Worm (Caenorhabditis elegans) whole organism, L1 larva: ENCODE measurements around the gene atgl-1.

Source experiments
- C16A3.4 ChIP-seq: fragments of 150-350 bp; optimal IDR thresholded peaks from 2 replicates; lab custom pipeline; 2014; ENCODE audit warnings: missing biosample characterization, missing genetic modification characterization
- aha-1 ChIP-seq: fragments of 150-350 bp; optimal IDR thresholded peaks from 2 replicates; lab custom pipeline; 2014; ENCODE audit warnings: missing biosample characterization, missing genetic modification characterization
- ama-1 ChIP-seq: fragments of 150-350 bp; optimal IDR thresholded peaks from 2 replicates; lab custom pipeline; 2014
- blmp-1 ChIP-seq: fragments of 150-350 bp; optimal IDR thresholded peaks from 2 replicates; lab custom pipeline; 2014; ENCODE audit warnings: missing biosample characterization, missing genetic modification characterization
- ceh-90 ChIP-seq: sonication (generic microtip); optimal IDR thresholded peaks from 2 replicates; lab custom pipeline; 2016; ENCODE audit warnings: missing genetic modification characterization, missing compliant biosample characterization
- ces-1 ChIP-seq: fragments of 150-350 bp; optimal IDR thresholded peaks from 2 replicates; lab custom pipeline; 2014; ENCODE audit warnings: missing biosample characterization, missing genetic modification reagents, missing genetic modification characterization
- dpl-1 ChIP-seq, 3 experiments: fragments of 150-350 bp in 2 of 3; sonication (generic microtip) in 1 of 3; optimal IDR thresholded peaks; 2 replicates each; lab custom pipeline; 2014 to 2017; ENCODE audit warnings: missing biosample characterization in 3 of 3, missing genetic modification characterization in 3 of 3, missing genetic modification reagents in 3 of 3
- efl-1 ChIP-seq, 4 experiments: fragments of 150-350 bp; optimal IDR thresholded peaks in 3 of 4; peaks in 1 of 4; 1 replicate in 1 of 4; 2 replicates in 3 of 4; lab custom pipeline; 2014; ENCODE audit warnings: missing biosample characterization in 2 of 4, missing genetic modification characterization in 2 of 4, missing genetic modification reagents in 2 of 4
- egl-13 ChIP-seq: sonication (generic microtip); optimal IDR thresholded peaks from 2 replicates; lab custom pipeline; 2016; ENCODE audit warnings: missing genotype, missing genetic modification reagents, missing genetic modification characterization, missing compliant biosample characterization
- elt-2 ChIP-seq: sonication (generic microtip); optimal IDR thresholded peaks from 2 replicates; lab custom pipeline; 2016; ENCODE audit warnings: missing genetic modification characterization, mild to moderate bottlenecking, inconsistent platforms, missing compliant biosample characterization, missing genetic modification reagents
- elt-3 ChIP-seq, 6 experiments: fragments of 150-350 bp in 1 of 6; sonication (generic microtip); optimal IDR thresholded peaks; 2 replicates each; lab custom pipeline; 2017 to 2018; ENCODE audit warnings: missing biosample characterization in 6 of 6, missing genetic modification characterization in 6 of 6, inconsistent platforms in 1 of 6
- fkh-4 ChIP-seq: sonication (generic microtip); optimal IDR thresholded peaks from 2 replicates; lab custom pipeline; 2016; ENCODE audit warnings: missing compliant biosample characterization, missing genetic modification characterization, borderline replicate concordance
- grh-1 ChIP-seq: fragments of 200-800 bp; sonication (Bioruptor generic); IDR thresholded peaks from 2 replicates; pipeline ENCODE4 v1.3.6; 2022; ENCODE audit warnings: missing genetic modification reagents, missing genetic modification characterization, missing compliant biosample characterization
- lin-13 ChIP-seq: fragments of 150-350 bp; optimal IDR thresholded peaks from 2 replicates; lab custom pipeline; 2014; ENCODE audit warnings: missing biosample characterization, missing genetic modification reagents, missing genetic modification characterization
- lin-14 ChIP-seq: fragments of 200-800 bp; sonication (Bioruptor generic); optimal IDR thresholded peaks from 2 replicates; lab custom pipeline; 2018; ENCODE audit warnings: mild to moderate bottlenecking, missing genetic modification characterization, moderate library complexity, missing compliant biosample characterization
- lin-35 ChIP-seq, 2 experiments: fragments of 150-350 bp; optimal IDR thresholded peaks; 2 replicates each; lab custom pipeline; 2014; ENCODE audit warnings: missing biosample characterization in 2 of 2, missing genetic modification characterization in 2 of 2, missing genetic modification reagents in 2 of 2
- lsy-2 ChIP-seq, 2 experiments: fragments of 150-350 bp; optimal IDR thresholded peaks; 2 replicates each; lab custom pipeline; 2014; ENCODE audit warnings: missing biosample characterization in 2 of 2, missing genetic modification characterization in 2 of 2
- mdl-1 ChIP-seq, 2 experiments: fragments of 150-350 bp; optimal IDR thresholded peaks; 2 replicates each; lab custom pipeline; 2014 to 2017; ENCODE audit warnings: missing biosample characterization in 2 of 2, missing genetic modification characterization in 2 of 2, inconsistent platforms in 1 of 2
- mef-2 ChIP-seq: fragments of 150-350 bp; optimal IDR thresholded peaks from 2 replicates; lab custom pipeline; 2014; ENCODE audit warnings: missing biosample characterization, missing genetic modification characterization
- mep-1 ChIP-seq: fragments of 150-350 bp; optimal IDR thresholded peaks from 2 replicates; lab custom pipeline; 2014; ENCODE audit warnings: missing biosample characterization, missing genetic modification characterization
- nhr-11 ChIP-seq: fragments of 150-350 bp; optimal IDR thresholded peaks from 2 replicates; lab custom pipeline; 2014; ENCODE audit warnings: missing biosample characterization, missing genetic modification characterization
- nhr-12 ChIP-seq: sonication (generic microtip); optimal IDR thresholded peaks from 2 replicates; lab custom pipeline; 2017; ENCODE audit warnings: missing biosample characterization, missing genetic modification characterization
- nhr-19 ChIP-seq: fragments of 200-800 bp; sonication (Bioruptor generic); conservative IDR thresholded peaks from 2 replicates; pipeline ENCODE4 v1.3.6; 2022; ENCODE audit warnings: missing genetic modification characterization, missing compliant biosample characterization
- nhr-20 ChIP-seq: sonication (generic microtip); optimal IDR thresholded peaks from 2 replicates; lab custom pipeline; 2016; ENCODE audit warnings: mild to moderate bottlenecking, missing genetic modification characterization, missing compliant biosample characterization
- nhr-71 ChIP-seq: sonication (generic microtip); optimal IDR thresholded peaks from 2 replicates; lab custom pipeline; 2016; ENCODE audit warnings: mild to moderate bottlenecking, missing genetic modification characterization, moderate library complexity, missing compliant biosample characterization
- nhr-76 ChIP-seq: sonication (generic microtip); optimal IDR thresholded peaks from 2 replicates; lab custom pipeline; 2017; ENCODE audit warnings: missing biosample characterization, missing genetic modification characterization
- nhr-85 ChIP-seq: sonication (generic microtip); peaks from one replicate; lab custom pipeline; 2016; ENCODE audit warnings: missing genetic modification characterization, inconsistent platforms, missing compliant biosample characterization
- nhr-90 ChIP-seq: sonication (generic microtip); optimal IDR thresholded peaks from 2 replicates; lab custom pipeline; 2016; ENCODE audit warnings: mild to moderate bottlenecking, missing genetic modification characterization, missing compliant biosample characterization; ENCODE audit not compliant: poor library complexity
- pag-3 ChIP-seq: sonication (generic microtip); optimal IDR thresholded peaks from 2 replicates; lab custom pipeline; 2017; ENCODE audit warnings: missing genetic modification characterization, mild to moderate bottlenecking, missing compliant biosample characterization, antibody characterized with exemption, borderline replicate concordance; ENCODE audit not compliant: insufficient read depth
- rnt-1 ChIP-seq: sonication (generic microtip); optimal IDR thresholded peaks from 2 replicates; lab custom pipeline; 2016; ENCODE audit warnings: mild to moderate bottlenecking, missing genetic modification characterization, moderate library complexity, missing compliant biosample characterization
- snu-23 ChIP-seq: sonication (generic microtip); optimal IDR thresholded peaks from 2 replicates; lab custom pipeline; 2016; ENCODE audit warnings: missing genetic modification characterization, missing compliant biosample characterization
- sup-37 ChIP-seq: fragments of 200-800 bp; sonication (Bioruptor generic); optimal IDR thresholded peaks from 2 replicates; lab custom pipeline; 2018; ENCODE audit warnings: mild to moderate bottlenecking, missing genetic modification characterization, missing compliant biosample characterization
- swsn-7 ChIP-seq: sonication (generic microtip); optimal IDR thresholded peaks from 2 replicates; lab custom pipeline; 2016; ENCODE audit warnings: missing genetic modification characterization, missing compliant biosample characterization
- tbx-2 ChIP-seq: sonication (generic microtip); optimal IDR thresholded peaks from 2 replicates; lab custom pipeline; 2016; ENCODE audit warnings: missing genetic modification characterization, missing compliant biosample characterization
- tlp-1 ChIP-seq: fragments of 150-350 bp; optimal IDR thresholded peaks from 2 replicates; lab custom pipeline; 2014; ENCODE audit warnings: missing biosample characterization, missing genetic modification characterization
- unc-130 ChIP-seq: fragments of 150-350 bp; optimal IDR thresholded peaks from 2 replicates; lab custom pipeline; 2017; ENCODE audit warnings: missing biosample characterization, missing genetic modification characterization, inconsistent platforms
- unc-30 ChIP-seq: sonication (generic microtip); optimal IDR thresholded peaks from 2 replicates; lab custom pipeline; 2017; ENCODE audit warnings: missing biosample characterization, missing genetic modification characterization
- unc-86 ChIP-seq: sonication (generic microtip); optimal IDR thresholded peaks from 2 replicates; lab custom pipeline; 2016; ENCODE audit warnings: missing genetic modification characterization, missing compliant biosample characterization
- zip-4 ChIP-seq: fragments of 200-800 bp; sonication (Bioruptor generic); optimal IDR thresholded peaks from 2 replicates; lab custom pipeline; 2018; ENCODE audit warnings: mild to moderate bottlenecking, missing genetic modification characterization, moderate library complexity, missing compliant biosample characterization
- ztf-11 ChIP-seq, 2 experiments: sonication (generic microtip); optimal IDR thresholded peaks; 2 replicates each; lab custom pipeline; 2016 to 2017; ENCODE audit warnings: missing genetic modification characterization in 2 of 2, missing biosample characterization in 1 of 2, missing compliant biosample characterization in 1 of 2
- ztf-4 ChIP-seq: fragments of 150-350 bp; optimal IDR thresholded peaks from 2 replicates; lab custom pipeline; 2014; ENCODE audit warnings: missing biosample characterization, missing genetic modification characterization

Gene atgl-1

DNA sequence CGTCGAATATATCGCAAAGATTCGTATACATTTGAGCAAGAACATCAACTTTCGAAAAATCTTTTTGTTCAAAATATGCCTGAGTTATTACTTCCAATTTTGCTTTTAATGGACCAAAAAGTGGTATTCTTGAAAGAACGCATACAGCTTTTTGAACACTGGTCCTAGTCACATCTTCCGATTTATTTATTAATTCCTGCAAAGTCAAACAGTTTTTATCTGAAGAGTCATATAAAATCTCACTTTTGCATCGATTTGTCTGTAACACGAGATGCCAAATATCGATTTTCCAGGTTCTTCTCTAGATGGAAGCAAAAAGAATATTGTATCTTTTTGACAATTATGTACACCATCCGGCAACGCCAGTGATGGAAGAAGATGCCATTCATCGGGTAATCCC lies 30.6 kb upstream of the atgl-1 start:
- TF ChIP-seq tlp-1 = no peak
- TF ChIP-seq egl-13 (tag; lab: Kevin White, UChicago) = no peak
- no peak for TF ChIP-seq efl-1 (optimal IDR thresholded peaks at IDR 0.05; lab: Kevin White, UChicago)
- TF ChIP-seq efl-1 (GFP tag; optimal IDR thresholded peaks at IDR 0.05 in 1 of 2; lab: Kevin White, UChicago) = peak in 1 of 2 experiments; percentile 12
- TF ChIP-seq nhr-76 (tag; lab: Kevin White, UChicago) = no peak
- TF ChIP-seq unc-86 = no peak
- TF ChIP-seq nhr-12 = no peak
- TF ChIP-seq dpl-1 (GFP tag; optimal IDR thresholded peaks at IDR 0.05; lab: Kevin White, UChicago) = no peak
- no peak for TF ChIP-seq fkh-4 (tag; lab: Kevin White, UChicago)
- TF ChIP-seq grh-1 (GFP tag; lab: Robert Waterston, UW) = no peak

DNA sequence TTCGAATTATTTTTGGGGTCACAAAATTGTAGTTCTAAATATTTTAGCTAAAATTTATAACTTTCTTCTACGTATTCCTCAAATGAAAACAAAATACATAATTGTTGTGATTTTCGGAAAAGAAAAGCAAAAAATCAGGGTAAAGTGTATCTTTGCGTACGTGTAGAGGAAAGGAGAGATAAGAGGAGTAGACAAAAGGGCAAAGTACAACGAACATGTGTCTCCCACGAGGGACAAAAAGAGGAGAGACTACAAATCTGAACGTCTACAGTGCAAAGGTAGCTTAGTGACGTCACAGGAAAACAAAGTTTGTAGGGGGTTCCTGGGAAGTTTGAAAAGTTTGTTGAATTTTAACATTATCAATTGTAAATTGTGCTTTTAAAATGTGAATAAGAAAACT lies 28.3 kb upstream of the atgl-1 start:
- TF ChIP-seq nhr-19 (GFP tag; lab: Robert Waterston, UW) (peak; percentile 55), mep-1 (tag; lab: Kevin White, UChicago) (peak; percentile 48), zip-4 (GFP tag; lab: Kevin White, UChicago) (no peak), mef-2 (tag; lab: Kevin White, UChicago) (no peak), sup-37 (GFP tag; lab: Kevin White, UChicago) (no peak), nhr-11 (peak; percentile 34), ztf-4 (tag; lab: Kevin White, UChicago) (peak; percentile 62), efl-1 (optimal IDR thresholded peaks at IDR 0.05; lab: Kevin White, UChicago) (peak in 1 of 2 experiments; percentile 1), efl-1 (GFP tag; optimal IDR thresholded peaks at IDR 0.05 in 1 of 2; lab: Kevin White, UChicago) (no peak), ceh-90 (tag; lab: Kevin White, UChicago) (no peak), lin-14 (peak; percentile 76), nhr-85 (peak; percentile 78), aha-1 (tag; lab: Kevin White, UChicago) (no peak), elt-3 (tag; optimal IDR thresholded peaks at IDR 0.05; lab: Kevin White, UChicago) (peak in 1 of 6 experiments; percentile 49), ama-1 (lab: Kevin White, UChicago) (no peak), nhr-71 (tag; lab: Kevin White, UChicago) (peak; percentile 67), blmp-1 (tag; lab: Kevin White, UChicago) (peak; percentile 69), ces-1 (GFP tag; lab: Kevin White, UChicago) (no peak), unc-30 (tag; lab: Kevin White, UChicago) (no peak), C16A3.4 (tag; lab: Kevin White, UChicago) (peak; percentile 16), mdl-1 (tag; optimal IDR thresholded peaks at IDR 0.05; lab: Kevin White, UChicago) (peak in 1 of 2 experiments; percentile 66), dpl-1 (GFP tag; optimal IDR thresholded peaks at IDR 0.05; lab: Kevin White, UChicago) (peak in 2 of 3 experiments; percentile 17 to 36), nhr-20 (tag; lab: Kevin White, UChicago) (peak; percentile 77), unc-130 (tag; lab: Kevin White, UChicago) (no peak), rnt-1 (tag; lab: Kevin White, UChicago) (peak; percentile 51), lsy-2 (tag; optimal IDR thresholded peaks at IDR 0.05; lab: Kevin White, UChicago) (peak in 1 of 2 experiments; percentile 32), pag-3 (tag; lab: Kevin White, UChicago) (no peak), swsn-7 (tag; lab: Kevin White, UChicago) (no peak), ztf-11 (tag; optimal IDR thresholded peaks at IDR 0.05; lab: Kevin White, UChicago) (no peak), lin-13 (GFP tag; lab: Kevin White, UChicago) (peak; percentile 27), tbx-2 (tag; lab: Kevin White, UChicago) (peak; percentile 12), snu-23 (GFP tag; lab: Kevin White, UChicago) (peak; percentile 68), elt-2 (tag; lab: Kevin White, UChicago) (peak; percentile 63), nhr-90 (tag; lab: Kevin White, UChicago) (peak; percentile 45), lin-35 (GFP tag; optimal IDR thresholded peaks at IDR 0.05; lab: Kevin White, UChicago) (peak; percentile 13 to 49)
